Worm (Caenorhabditis elegans) whole organism, L1 larva: ENCODE measurements around the gene F53E10.6.

Source experiments
- C16A3.4 ChIP-seq: fragments of 150-350 bp; optimal IDR thresholded peaks from 2 replicates; lab custom pipeline; 2014; ENCODE audit warnings: missing biosample characterization, missing genetic modification characterization
- C34B4.2 ChIP-seq: sonication (generic microtip); optimal IDR thresholded peaks from 2 replicates; lab custom pipeline; 2017; ENCODE audit warnings: mild to moderate bottlenecking, missing genetic modification characterization, missing compliant biosample characterization
- F16B12.6 ChIP-seq: fragments of 150-350 bp; optimal IDR thresholded peaks from 2 replicates; lab custom pipeline; 2014; ENCODE audit warnings: missing biosample characterization, missing genetic modification characterization
- aha-1 ChIP-seq: fragments of 150-350 bp; optimal IDR thresholded peaks from 2 replicates; lab custom pipeline; 2014; ENCODE audit warnings: missing biosample characterization, missing genetic modification characterization
- alr-1 ChIP-seq: fragments of 200-800 bp; sonication (Bioruptor generic); optimal IDR thresholded peaks from 2 replicates; lab custom pipeline; 2018; ENCODE audit warnings: borderline replicate concordance, mild to moderate bottlenecking, missing genetic modification characterization, missing compliant biosample characterization
- aly-2 ChIP-seq: fragments of 150-350 bp; optimal IDR thresholded peaks from 2 replicates; lab custom pipeline; 2014; ENCODE audit warnings: missing biosample characterization, missing genetic modification characterization
- blmp-1 ChIP-seq: fragments of 150-350 bp; optimal IDR thresholded peaks from 2 replicates; lab custom pipeline; 2014; ENCODE audit warnings: missing biosample characterization, missing genetic modification characterization
- ceh-63 ChIP-seq: fragments of 200-800 bp; sonication (Bioruptor generic); optimal IDR thresholded peaks from 2 replicates; lab custom pipeline; 2018; ENCODE audit warnings: mild to moderate bottlenecking, missing genetic modification characterization, missing compliant biosample characterization
- ceh-82 ChIP-seq, 3 experiments: fragments of 150-350 bp in 1 of 3; sonication (generic microtip) in 2 of 3; optimal IDR thresholded peaks; 2 replicates each; lab custom pipeline; 2014 to 2017; ENCODE audit warnings: missing biosample characterization in 3 of 3, missing genetic modification characterization in 3 of 3
- ceh-88 ChIP-seq: fragments of 200-800 bp; sonication (Bioruptor generic); IDR thresholded peaks from 2 replicates; pipeline ENCODE4 v1.3.6; 2022; ENCODE audit warnings: missing genetic modification characterization, missing compliant biosample characterization
- ceh-90 ChIP-seq: sonication (generic microtip); optimal IDR thresholded peaks from 2 replicates; lab custom pipeline; 2016; ENCODE audit warnings: missing genetic modification characterization, missing compliant biosample characterization
- ces-1 ChIP-seq: fragments of 150-350 bp; optimal IDR thresholded peaks from 2 replicates; lab custom pipeline; 2014; ENCODE audit warnings: missing biosample characterization, missing genetic modification reagents, missing genetic modification characterization
- dpl-1 ChIP-seq, 3 experiments: fragments of 150-350 bp in 2 of 3; sonication (generic microtip) in 1 of 3; optimal IDR thresholded peaks; 2 replicates each; lab custom pipeline; 2014 to 2017; ENCODE audit warnings: missing biosample characterization in 3 of 3, missing genetic modification characterization in 3 of 3, missing genetic modification reagents in 3 of 3
- efl-1 ChIP-seq, 4 experiments: fragments of 150-350 bp; optimal IDR thresholded peaks in 3 of 4; peaks in 1 of 4; 1 replicate in 1 of 4; 2 replicates in 3 of 4; lab custom pipeline; 2014; ENCODE audit warnings: missing biosample characterization in 2 of 4, missing genetic modification characterization in 2 of 4, missing genetic modification reagents in 2 of 4
- elt-2 ChIP-seq: sonication (generic microtip); optimal IDR thresholded peaks from 2 replicates; lab custom pipeline; 2016; ENCODE audit warnings: missing genetic modification characterization, mild to moderate bottlenecking, inconsistent platforms, missing compliant biosample characterization, missing genetic modification reagents
- elt-3 ChIP-seq, 6 experiments: fragments of 150-350 bp in 1 of 6; sonication (generic microtip); optimal IDR thresholded peaks; 2 replicates each; lab custom pipeline; 2017 to 2018; ENCODE audit warnings: missing biosample characterization in 6 of 6, missing genetic modification characterization in 6 of 6, inconsistent platforms in 1 of 6
- fkh-4 ChIP-seq: sonication (generic microtip); optimal IDR thresholded peaks from 2 replicates; lab custom pipeline; 2016; ENCODE audit warnings: missing compliant biosample characterization, missing genetic modification characterization, borderline replicate concordance
- hlh-17 ChIP-seq: fragments of 200-800 bp; sonication (Bioruptor generic); optimal IDR thresholded peaks from 2 replicates; lab custom pipeline; 2018; ENCODE audit warnings: missing genetic modification characterization, mild to moderate bottlenecking, missing compliant biosample characterization, moderate library complexity, borderline replicate concordance
- irx-1 ChIP-seq: sonication (generic microtip); optimal IDR thresholded peaks from 2 replicates; lab custom pipeline; 2016; ENCODE audit warnings: missing genetic modification characterization, missing compliant biosample characterization
- jun-1 ChIP-seq: fragments of 150-350 bp; optimal IDR thresholded peaks from 2 replicates; lab custom pipeline; 2014; ENCODE audit warnings: missing biosample characterization, missing genetic modification reagents, missing genetic modification characterization
- lin-13 ChIP-seq: fragments of 150-350 bp; optimal IDR thresholded peaks from 2 replicates; lab custom pipeline; 2014; ENCODE audit warnings: missing biosample characterization, missing genetic modification reagents, missing genetic modification characterization
- lin-14 ChIP-seq: fragments of 200-800 bp; sonication (Bioruptor generic); optimal IDR thresholded peaks from 2 replicates; lab custom pipeline; 2018; ENCODE audit warnings: mild to moderate bottlenecking, missing genetic modification characterization, moderate library complexity, missing compliant biosample characterization
- lin-15B ChIP-seq: fragments of 150-350 bp; sonication (generic microtip); optimal IDR thresholded peaks from 3 replicates; lab custom pipeline; 2014; ENCODE audit warnings: missing biosample characterization, missing genetic modification characterization
- lin-35 ChIP-seq, 2 experiments: fragments of 150-350 bp; optimal IDR thresholded peaks; 2 replicates each; lab custom pipeline; 2014; ENCODE audit warnings: missing biosample characterization in 2 of 2, missing genetic modification characterization in 2 of 2, missing genetic modification reagents in 2 of 2
- lin-39 ChIP-seq: fragments of 150-350 bp; optimal IDR thresholded peaks from 2 replicates; lab custom pipeline; 2014; ENCODE audit warnings: missing biosample characterization, missing genetic modification reagents, missing genetic modification characterization
- lsy-2 ChIP-seq, 2 experiments: fragments of 150-350 bp; optimal IDR thresholded peaks; 2 replicates each; lab custom pipeline; 2014; ENCODE audit warnings: missing biosample characterization in 2 of 2, missing genetic modification characterization in 2 of 2
- mef-2 ChIP-seq: fragments of 150-350 bp; optimal IDR thresholded peaks from 2 replicates; lab custom pipeline; 2014; ENCODE audit warnings: missing biosample characterization, missing genetic modification characterization
- nhr-12 ChIP-seq: sonication (generic microtip); optimal IDR thresholded peaks from 2 replicates; lab custom pipeline; 2017; ENCODE audit warnings: missing biosample characterization, missing genetic modification characterization
- nhr-19 ChIP-seq: fragments of 200-800 bp; sonication (Bioruptor generic); conservative IDR thresholded peaks from 2 replicates; pipeline ENCODE4 v1.3.6; 2022; ENCODE audit warnings: missing genetic modification characterization, missing compliant biosample characterization
- nhr-237 ChIP-seq: fragments of 150-350 bp; optimal IDR thresholded peaks from 2 replicates; lab custom pipeline; 2014; ENCODE audit warnings: missing biosample characterization, missing genetic modification characterization
- nhr-47 ChIP-seq: sonication (generic microtip); optimal IDR thresholded peaks from 2 replicates; lab custom pipeline; 2016; ENCODE audit warnings: mild to moderate bottlenecking, missing genetic modification characterization, moderate library complexity, missing compliant biosample characterization
- nhr-71 ChIP-seq: sonication (generic microtip); optimal IDR thresholded peaks from 2 replicates; lab custom pipeline; 2016; ENCODE audit warnings: mild to moderate bottlenecking, missing genetic modification characterization, moderate library complexity, missing compliant biosample characterization
- nhr-76 ChIP-seq: sonication (generic microtip); optimal IDR thresholded peaks from 2 replicates; lab custom pipeline; 2017; ENCODE audit warnings: missing biosample characterization, missing genetic modification characterization
- nhr-77 ChIP-seq: fragments of 150-350 bp; optimal IDR thresholded peaks from 2 replicates; lab custom pipeline; 2014; ENCODE audit warnings: missing biosample characterization, missing genetic modification characterization
- nhr-85 ChIP-seq: sonication (generic microtip); peaks from one replicate; lab custom pipeline; 2016; ENCODE audit warnings: missing genetic modification characterization, inconsistent platforms, missing compliant biosample characterization
- nhr-90 ChIP-seq: sonication (generic microtip); optimal IDR thresholded peaks from 2 replicates; lab custom pipeline; 2016; ENCODE audit warnings: mild to moderate bottlenecking, missing genetic modification characterization, missing compliant biosample characterization; ENCODE audit not compliant: poor library complexity
- pax-3 ChIP-seq: fragments of 200-800 bp; sonication (Bioruptor generic); optimal IDR thresholded peaks from 2 replicates; lab custom pipeline; 2018; ENCODE audit warnings: mild to moderate bottlenecking, missing genetic modification characterization, moderate library complexity, missing compliant biosample characterization
- pqm-1 ChIP-seq: sonication (generic microtip); optimal IDR thresholded peaks from 3 replicates; lab custom pipeline; 2017; ENCODE audit warnings: missing biosample characterization, missing genetic modification characterization
- skn-1 ChIP-seq: fragments of 150-350 bp; optimal IDR thresholded peaks from 2 replicates; lab custom pipeline; 2014; ENCODE audit warnings: missing biosample characterization, missing genetic modification characterization
- snpc-4 ChIP-seq: fragments of 150-350 bp; optimal IDR thresholded peaks from 2 replicates; lab custom pipeline; 2014; ENCODE audit warnings: missing biosample characterization, missing genetic modification characterization
- sox-4 ChIP-seq: sonication (generic microtip); optimal IDR thresholded peaks from 2 replicates; lab custom pipeline; 2016; ENCODE audit warnings: missing genetic modification characterization, missing compliant biosample characterization
- sptf-1 ChIP-seq: fragments of 150-350 bp; optimal IDR thresholded peaks from 2 replicates; lab custom pipeline; 2014; ENCODE audit warnings: missing biosample characterization, missing genetic modification characterization
- unc-86 ChIP-seq: sonication (generic microtip); optimal IDR thresholded peaks from 2 replicates; lab custom pipeline; 2016; ENCODE audit warnings: missing genetic modification characterization, missing compliant biosample characterization
- unc-98 ChIP-seq: fragments of 200-800 bp; sonication (Bioruptor generic); IDR thresholded peaks from 2 replicates; pipeline ENCODE4 v1.3.6; 2022; ENCODE audit warnings: missing genetic modification characterization, missing compliant biosample characterization
- zag-1 ChIP-seq: fragments of 150-350 bp; optimal IDR thresholded peaks from 2 replicates; lab custom pipeline; 2014; ENCODE audit warnings: missing biosample characterization, missing genetic modification characterization
- zip-4 ChIP-seq: fragments of 200-800 bp; sonication (Bioruptor generic); optimal IDR thresholded peaks from 2 replicates; lab custom pipeline; 2018; ENCODE audit warnings: mild to moderate bottlenecking, missing genetic modification characterization, moderate library complexity, missing compliant biosample characterization
- ztf-11 ChIP-seq, 2 experiments: sonication (generic microtip); optimal IDR thresholded peaks; 2 replicates each; lab custom pipeline; 2016 to 2017; ENCODE audit warnings: missing genetic modification characterization in 2 of 2, missing biosample characterization in 1 of 2, missing compliant biosample characterization in 1 of 2

Gene F53E10.6

DNA sequence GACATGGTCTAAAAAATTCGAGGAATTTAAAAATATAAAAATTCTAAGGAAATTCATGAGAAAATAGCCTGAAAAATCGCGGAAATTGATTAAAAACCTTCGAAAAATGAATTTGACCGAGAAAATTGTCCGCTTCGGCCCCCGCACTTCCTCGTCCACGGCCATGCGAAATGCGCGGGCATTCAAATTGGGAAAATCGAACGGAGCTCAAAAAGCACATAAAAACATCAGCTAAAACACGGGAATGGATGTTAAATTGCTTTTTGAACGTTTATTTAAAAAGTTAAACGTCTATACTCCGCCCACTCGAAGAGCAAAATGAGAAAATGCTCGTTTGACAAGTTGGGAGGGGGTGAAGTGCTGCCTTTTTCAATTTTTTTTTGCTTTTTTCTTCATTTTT is at the start of gene F53E10.6 (continued):
- TF ChIP-seq C16A3.4 (tag; lab: Kevin White, UChicago): no peak
- TF ChIP-seq nhr-12 (tag; lab: Kevin White, UChicago): no peak
- TF ChIP-seq ceh-63 (GFP tag; lab: Kevin White, UChicago): no peak
- TF ChIP-seq zip-4: no peak
- TF ChIP-seq skn-1 (tag; lab: Kevin White, UChicago): peak; percentile 35
- TF ChIP-seq pqm-1 (tag; lab: Kevin White, UChicago): no peak
- peak; percentile 20; the same call in 1 of the 2 replicates for TF ChIP-seq nhr-19 (GFP tag; lab: Robert Waterston, UW)
- peak; percentile 80 to 91 (median 89) for TF ChIP-seq dpl-1 (GFP tag; optimal IDR thresholded peaks at IDR 0.05; lab: Kevin White, UChicago)
- peak; percentile 63 for TF ChIP-seq nhr-47 (tag; lab: Kevin White, UChicago)
- TF ChIP-seq nhr-85: peak; percentile 77
- no peak for TF ChIP-seq aly-2 (tag; lab: Kevin White, UChicago)
- no peak for TF ChIP-seq C34B4.2 (tag; lab: Kevin White, UChicago)
- no peak for TF ChIP-seq fkh-4
- no peak for TF ChIP-seq aha-1 (tag; lab: Kevin White, UChicago)
- TF ChIP-seq ceh-90 (tag; lab: Kevin White, UChicago): peak; percentile 83
- no peak for TF ChIP-seq zag-1
- TF ChIP-seq blmp-1 (tag; lab: Kevin White, UChicago): peak; percentile 12
- no peak for TF ChIP-seq lin-13 (GFP tag; lab: Kevin White, UChicago)
- no peak for TF ChIP-seq nhr-76
- TF ChIP-seq mef-2 (tag; lab: Kevin White, UChicago): no peak
- no peak for TF ChIP-seq ceh-88 (GFP tag; lab: Robert Waterston, UW)
- no peak for TF ChIP-seq jun-1 (tag; lab: Kevin White, UChicago)
- TF ChIP-seq lin-39: no peak
- TF ChIP-seq lin-14 (GFP tag; lab: Kevin White, UChicago): peak; percentile 34
- peak; percentile 21 for TF ChIP-seq elt-2
- no peak for TF ChIP-seq ces-1 (GFP tag; lab: Kevin White, UChicago)
- peak; percentile 36 for TF ChIP-seq F16B12.6
- TF ChIP-seq pax-3: no peak
- TF ChIP-seq ceh-82 (tag; optimal IDR thresholded peaks at IDR 0.05; lab: Kevin White, UChicago): peak in 1 of 3 experiments; percentile 39
- peak; percentile 50; the same call in 1 of the 2 replicates for TF ChIP-seq unc-98 (GFP tag; lab: Robert Waterston, UW)
- peak; percentile 42 to 56 for TF ChIP-seq lsy-2 (tag; optimal IDR thresholded peaks at IDR 0.05; lab: Kevin White, UChicago)
- TF ChIP-seq, all 84 proteins: peak for 31

ce11 chrV:2650980-2651379 is 48.1 kb upstream of the F53E10.6 start:
- TF ChIP-seq efl-1 (optimal IDR thresholded peaks at IDR 0.05; lab: Kevin White, UChicago): no peak
- peak in 1 of 2 experiments; percentile 49 for TF ChIP-seq efl-1 (GFP tag; optimal IDR thresholded peaks at IDR 0.05 in 1 of 2; lab: Kevin White, UChicago)
- no peak for TF ChIP-seq unc-86 (tag; lab: Kevin White, UChicago)

- TF ChIP-seq elt-3 (tag; optimal IDR thresholded peaks at IDR 0.05; lab: Kevin White, UChicago) (no peak), lin-35 (GFP tag; optimal IDR thresholded peaks at IDR 0.05; lab: Kevin White, UChicago) (no peak), nhr-77 (tag; lab: Kevin White, UChicago) (no peak), nhr-90 (no peak), efl-1 (optimal IDR thresholded peaks at IDR 0.05; lab: Kevin White, UChicago) (no peak), efl-1 (GFP tag; optimal IDR thresholded peaks at IDR 0.05 in 1 of 2; lab: Kevin White, UChicago) (no peak), nhr-71 (no peak), ztf-11 (tag; optimal IDR thresholded peaks at IDR 0.05; lab: Kevin White, UChicago) (no peak), irx-1 (tag; lab: Kevin White, UChicago) (no peak), C16A3.4 (tag; lab: Kevin White, UChicago) (no peak), jun-1 (tag; lab: Kevin White, UChicago) (no peak), pqm-1 (tag; lab: Kevin White, UChicago) (no peak), hlh-17 (GFP tag; lab: Kevin White, UChicago) (no peak), lsy-2 (tag; optimal IDR thresholded peaks at IDR 0.05; lab: Kevin White, UChicago) (no peak), sptf-1 (tag; lab: Kevin White, UChicago) (no peak), alr-1 (no peak), nhr-237 (tag; lab: Kevin White, UChicago) (no peak), snpc-4 (tag; lab: Kevin White, UChicago) (no peak), sox-4 (tag; lab: Kevin White, UChicago) (no peak), lin-15B (tag; lab: Kevin White, UChicago) (no peak)
Observed at ce11 chrV:2647222-2647796, 44.4 kb upstream of the F53E10.6 start.
